Worm (Caenorhabditis elegans): ENCODE results near the gene irg-4.

Gene irg-4

ce11 chrIV:12428467-12428866 is 7.2 kb upstream of the irg-4 start, which contains the start of gene col-130:
Gene col-130, minus strand, starts transcription at chrIV:12428516.
- TF ChIP-seq pqm-1 (tag; optimal IDR thresholded peaks at IDR 0.05) = no peak
- no peak for TF ChIP-seq daf-12 (tag; optimal IDR thresholded peaks at IDR 0.05)
- TF ChIP-seq nhr-43 (tag; optimal IDR thresholded peaks at IDR 0.05; ENCODE audit: poor library complexity, severe bottlenecking) = no peak
- TF ChIP-seq aly-2 (tag; optimal IDR thresholded peaks at IDR 0.05) = no peak
- TF ChIP-seq nhr-25 (tag; optimal IDR thresholded peaks at IDR 0.05) = no peak
- TF ChIP-seq nhr-76 (tag; optimal IDR thresholded peaks at IDR 0.05) = no peak
- TF ChIP-seq nhr-237 (tag; optimal IDR thresholded peaks at IDR 0.05) = no peak
- no peak for TF ChIP-seq nhr-67 (tag; optimal IDR thresholded peaks at IDR 0.05)
- no peak for TF ChIP-seq zag-1 (tag; optimal IDR thresholded peaks at IDR 0.05)

ce11 chrIV:12429504-12429903 is 6.1 kb upstream of the irg-4 start:
- TF ChIP-seq nhr-23 (tag; optimal IDR thresholded peaks at IDR 0.05) (no peak), elt-1 (tag; optimal IDR thresholded peaks at IDR 0.05) (peak; percentile 81), nhr-25 (tag; optimal IDR thresholded peaks at IDR 0.05) (peak; percentile 89)

ce11 chrIV:12431755-12432154 is 3.9 kb upstream of the irg-4 start:
- no peak for TF ChIP-seq elt-2 (tag; optimal IDR thresholded peaks at IDR 0.05)
- TF ChIP-seq skn-1 (tag; optimal IDR thresholded peaks at IDR 0.05) = no peak
- no peak for TF ChIP-seq snpc-4 (tag; optimal IDR thresholded peaks at IDR 0.05)
- no peak for TF ChIP-seq pha-4 (tag; optimal IDR thresholded peaks at IDR 0.05)
- no peak for TF ChIP-seq ceh-16 (tag; optimal IDR thresholded peaks at IDR 0.05)
- no peak for TF ChIP-seq fkh-10 (GFP tag; optimal IDR thresholded peaks at IDR 0.05)
- no peak for TF ChIP-seq mdl-1 (tag; optimal IDR thresholded peaks at IDR 0.05)
- TF ChIP-seq ztf-11 (tag; optimal IDR thresholded peaks at IDR 0.05) = no peak
- TF ChIP-seq pqm-1 (tag; optimal IDR thresholded peaks at IDR 0.05) = no peak
- TF ChIP-seq ceh-82 (tag; optimal IDR thresholded peaks at IDR 0.05) = no peak
- no peak for TF ChIP-seq unc-62 (GFP tag; optimal IDR thresholded peaks at IDR 0.05)
- no peak for TF ChIP-seq egl-27 (tag; optimal IDR thresholded peaks at IDR 0.05)
- no peak for TF ChIP-seq ZK546.5 (tag; optimal IDR thresholded peaks at IDR 0.05)
- TF ChIP-seq nhr-237 (tag; optimal IDR thresholded peaks at IDR 0.05) = no peak

- TF ChIP-seq egl-5 (tag; optimal IDR thresholded peaks at IDR 0.05) (no peak), nhr-237 (tag; optimal IDR thresholded peaks at IDR 0.05) (no peak), mdl-1 (tag; optimal IDR thresholded peaks at IDR 0.05) (no peak), elt-3 (tag; optimal IDR thresholded peaks at IDR 0.05) (no peak), pha-4 (tag; optimal IDR thresholded peaks at IDR 0.05) (no peak), nhr-77 (tag; optimal IDR thresholded peaks at IDR 0.05) (no peak), lin-15B (tag; optimal IDR thresholded peaks at IDR 0.05) (no peak), mml-1 (tag; optimal IDR thresholded peaks at IDR 0.05) (no peak), elt-2 (tag; optimal IDR thresholded peaks at IDR 0.05) (no peak), nhr-43 (tag; optimal IDR thresholded peaks at IDR 0.05; ENCODE audit: poor library complexity, severe bottlenecking) (no peak), ztf-4 (tag; optimal IDR thresholded peaks at IDR 0.05) (no peak)
Measured at ce11 chrIV:12432340-12432739, 3.3 kb upstream of the irg-4 start, which contains the start of gene clec-184. Gene clec-184, plus strand, starts transcription at chrIV:12432640.

- TF ChIP-seq daf-12 (tag; optimal IDR thresholded peaks at IDR 0.05) (no peak), R02D3.7 (tag; optimal IDR thresholded peaks at IDR 0.05) (no peak), nhr-67 (tag; optimal IDR thresholded peaks at IDR 0.05) (no peak), jun-1 (tag; optimal IDR thresholded peaks at IDR 0.05) (no peak), nhr-28 (tag; optimal IDR thresholded peaks at IDR 0.05) (no peak), elt-3 (tag; optimal IDR thresholded peaks at IDR 0.05) (no peak), nhr-11 (tag; optimal IDR thresholded peaks at IDR 0.05) (no peak), unc-39 (tag; optimal IDR thresholded peaks at IDR 0.05) (no peak), skn-1 (tag; optimal IDR thresholded peaks at IDR 0.05) (no peak), fos-1 (tag; optimal IDR thresholded peaks at IDR 0.05) (no peak), snpc-4 (tag; optimal IDR thresholded peaks at IDR 0.05) (no peak), ztf-4 (tag; optimal IDR thresholded peaks at IDR 0.05) (no peak), lin-39 (tag; optimal IDR thresholded peaks at IDR 0.05) (no peak)
Measured at ce11 chrIV:12438359-12438758, 2.7 kb downstream of the irg-4 start, which contains the start of gene clec-185. Gene clec-185, plus strand, starts transcription at chrIV:12438659.

All from whole organism, L3 larva.